Worm (Caenorhabditis elegans) whole organism, young adult: Measurements from ENCODE around the gene bath-3.

ENCODE experiments used
- F22D6.2 ChIP-seq: sonication (generic microtip); optimal IDR thresholded peaks from 2 replicates; lab custom pipeline; 2016; ENCODE audit warnings: mild to moderate bottlenecking, missing genetic modification characterization, missing compliant biosample characterization
- F37B4.10 ChIP-seq: fragments of 200-800 bp; sonication (Bioruptor generic); IDR thresholded peaks from 2 replicates; pipeline ENCODE4 v1.3.6; 2022; ENCODE audit warnings: missing genetic modification characterization, missing compliant biosample characterization
- F39B2.1 ChIP-seq: fragments of 200-800 bp; sonication (Bioruptor generic); IDR thresholded peaks from 2 replicates; pipeline ENCODE4 v1.3.6; 2022; ENCODE audit warnings: missing genetic modification reagents, missing genetic modification characterization, missing compliant biosample characterization
- ccch-3 ChIP-seq: fragments of 200-800 bp; sonication (Bioruptor generic); optimal IDR thresholded peaks from 2 replicates; lab custom pipeline; 2018; ENCODE audit warnings: mild to moderate bottlenecking, missing genetic modification characterization, missing compliant biosample characterization
- egl-44 ChIP-seq: fragments of 200-800 bp; sonication (Bioruptor generic); IDR thresholded peaks from 2 replicates; pipeline ENCODE4 v1.3.6; 2022; ENCODE audit warnings: missing genetic modification reagents, missing genetic modification characterization, missing compliant biosample characterization
- ekl-4 ChIP-seq: fragments of 200-800 bp; sonication (Bioruptor generic); IDR thresholded peaks from 2 replicates; pipeline ENCODE4 v1.3.6; 2022; ENCODE audit warnings: missing genetic modification reagents, missing genetic modification characterization, missing compliant biosample characterization
- hsf-1 ChIP-seq: fragments of 200-800 bp; sonication (Bioruptor generic); IDR thresholded peaks from 2 replicates; pipeline ENCODE4 v1.3.6; 2022; ENCODE audit warnings: missing genetic modification reagents, missing genetic modification characterization, missing compliant biosample characterization
- lin-26 ChIP-seq: fragments of 200-800 bp; sonication (Bioruptor generic); IDR thresholded peaks from 2 replicates; pipeline ENCODE4 v1.3.6; 2022; ENCODE audit warnings: missing genetic modification reagents, missing genetic modification characterization, missing compliant biosample characterization
- lsl-1 ChIP-seq: fragments of 200-800 bp; sonication (Bioruptor generic); optimal IDR thresholded peaks from 2 replicates; lab custom pipeline; 2018; ENCODE audit warnings: mild to moderate bottlenecking, missing genetic modification characterization, moderate library complexity, missing compliant biosample characterization
- pha-4 ChIP-seq: fragments of 150-350 bp; sonication (generic microtip); optimal IDR thresholded peaks from 2 replicates; lab custom pipeline; 2014; ENCODE audit warnings: missing biosample characterization, missing genetic modification reagents, missing genetic modification characterization
- repo-1 ChIP-seq: sonication (generic microtip); optimal IDR thresholded peaks from 2 replicates; lab custom pipeline; 2017; ENCODE audit warnings: mild to moderate bottlenecking, missing genetic modification characterization, missing compliant biosample characterization
- snpc-4 ChIP-seq, 5 experiments: fragments of 150-350 bp in 1 of 5; sonication (generic microtip) in 4 of 5; optimal IDR thresholded peaks; 2 replicates each; lab custom pipeline; 2014 to 2018; ENCODE audit warnings: missing genetic modification characterization in 5 of 5, missing biosample characterization in 3 of 5, antibody characterized with exemption in 2 of 5, mild to moderate bottlenecking in 2 of 5, missing compliant biosample characterization in 2 of 5, missing genotype in 2 of 5, moderate library complexity in 2 of 5, missing genetic modification reagents in 1 of 5
- ztf-3 ChIP-seq: fragments of 200-800 bp; sonication (Bioruptor generic); optimal IDR thresholded peaks from 2 replicates; lab custom pipeline; 2018; ENCODE audit warnings: mild to moderate bottlenecking, missing genetic modification characterization, missing compliant biosample characterization

- TF ChIP-seq hsf-1 (GFP tag; lab: Robert Waterston, UW) (no peak), ccch-3 (GFP tag; lab: Kevin White, UChicago) (no peak), F37B4.10 (GFP tag; lab: Robert Waterston, UW) (no peak), egl-44 (GFP tag; lab: Robert Waterston, UW) (no peak), F39B2.1 (GFP tag; lab: Robert Waterston, UW) (no peak), repo-1 (tag; lab: Kevin White, UChicago) (no peak), snpc-4 (GFP tag; optimal IDR thresholded peaks at IDR 0.05; lab: Kevin White, UChicago) (no peak), snpc-4 (tag; optimal IDR thresholded peaks at IDR 0.05; lab: Kevin White, UChicago) (no peak), ztf-3 (GFP tag; lab: Kevin White, UChicago) (no peak), pha-4 (no peak), lsl-1 (GFP tag; lab: Kevin White, UChicago) (no peak), lin-26 (GFP tag; lab: Robert Waterston, UW) (no peak), F22D6.2 (tag; lab: Kevin White, UChicago) (no peak), ekl-4 (GFP tag; lab: Robert Waterston, UW) (no peak)
These were observed 41.3 kb downstream of the bath-3 start, which contains the start of gene math-44 for ce11 chrII:1989010-1989409.
